Worm (Caenorhabditis elegans) whole organism, L4 larva: ENCODE data around the gene dve-1.

Experiments
- Y5F2A.4 ChIP-seq: fragments of 200-800 bp; sonication (Bioruptor generic); optimal IDR thresholded peaks from 2 replicates; lab custom pipeline; 2018; ENCODE audit warnings: mild to moderate bottlenecking, missing genetic modification characterization, missing compliant biosample characterization
- aha-1 ChIP-seq: fragments of 150-350 bp; peaks from one replicate; lab custom pipeline; 2014; ENCODE audit warnings: missing biosample characterization, missing genetic modification characterization
- aly-2 ChIP-seq: sonication (generic microtip); optimal IDR thresholded peaks from 2 replicates; lab custom pipeline; 2018; ENCODE audit warnings: missing biosample characterization, missing genetic modification characterization
- arid-1 ChIP-seq: fragments of 200-800 bp; sonication (Bioruptor generic); conservative IDR thresholded peaks from 2 replicates; pipeline ENCODE4 v1.3.6; 2022; ENCODE audit warnings: missing genetic modification reagents, missing genetic modification characterization, missing compliant biosample characterization
- fos-1 ChIP-seq: fragments of 150-350 bp; optimal IDR thresholded peaks from 2 replicates; lab custom pipeline; 2014; ENCODE audit warnings: missing biosample characterization, missing genetic modification characterization
- lin-13 ChIP-seq: fragments of 150-350 bp; optimal IDR thresholded peaks from 2 replicates; lab custom pipeline; 2014; ENCODE audit warnings: missing biosample characterization, missing genetic modification reagents, missing genetic modification characterization
- lir-3 ChIP-seq: sonication (generic microtip); optimal IDR thresholded peaks from 2 replicates; lab custom pipeline; 2016; ENCODE audit warnings: mild to moderate bottlenecking, missing genetic modification characterization, missing compliant biosample characterization
- madf-5 ChIP-seq, 2 experiments: fragments of 200-800 bp; sonication (Bioruptor generic); IDR thresholded peaks; 2 replicates each; pipeline ENCODE4 v1.3.6; 2022; ENCODE audit warnings: missing compliant biosample characterization in 2 of 2, missing genetic modification characterization in 2 of 2
- mep-1 ChIP-seq: fragments of 150-350 bp; sonication (generic microtip); optimal IDR thresholded peaks from 3 replicates; lab custom pipeline; 2014; ENCODE audit warnings: missing biosample characterization, missing genetic modification characterization
- nhr-48 ChIP-seq: sonication (generic microtip); optimal IDR thresholded peaks from 2 replicates; lab custom pipeline; 2016; ENCODE audit warnings: mild to moderate bottlenecking, missing genetic modification characterization, missing compliant biosample characterization
- nhr-77 ChIP-seq: fragments of 150-350 bp; optimal IDR thresholded peaks from 2 replicates; lab custom pipeline; 2014; ENCODE audit warnings: missing biosample characterization, missing genetic modification characterization
- skn-1 ChIP-seq: fragments of 150-350 bp; optimal IDR thresholded peaks from 2 replicates; lab custom pipeline; 2014; ENCODE audit warnings: missing biosample characterization, missing genetic modification characterization

DNA sequence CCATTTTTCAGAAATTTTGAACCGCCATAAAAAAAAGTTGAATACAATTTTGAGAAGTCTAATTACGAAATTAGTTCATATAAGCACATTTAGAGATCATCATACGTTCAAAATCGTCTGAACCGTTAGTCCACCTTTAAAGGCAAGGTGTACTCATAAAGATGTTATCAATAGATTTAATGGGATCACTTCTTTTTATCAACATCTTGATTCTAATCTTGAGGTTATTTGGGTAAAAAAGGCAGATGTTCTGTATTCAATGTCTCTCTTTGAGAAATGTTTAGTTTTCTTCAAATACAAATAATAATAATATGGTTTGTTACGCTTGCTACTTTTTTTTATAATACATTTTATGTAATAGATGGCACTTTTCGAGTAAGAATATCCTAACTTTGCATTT is 25.7 kb upstream of the dve-1 start:
- TF ChIP-seq lin-13 (GFP tag; lab: Kevin White, UChicago) (no peak), skn-1 (tag; lab: Kevin White, UChicago) (no peak), aha-1 (tag; lab: Kevin White, UChicago) (no peak), nhr-77 (no peak), fos-1 (tag; lab: Kevin White, UChicago) (no peak), nhr-48 (tag; lab: Kevin White, UChicago) (no peak), arid-1 (GFP tag; lab: Robert Waterston, UW) (no peak), madf-5 (GFP tag; IDR thresholded peaks at IDR 0.05; lab: Robert Waterston, UW) (no peak), lir-3 (tag; lab: Kevin White, UChicago) (no peak), Y5F2A.4 (GFP tag; lab: Kevin White, UChicago) (no peak), mep-1 (tag; lab: Kevin White, UChicago) (no peak), aly-2 (tag; lab: Kevin White, UChicago) (no peak)
